Worm (Caenorhabditis elegans): Measurements from ENCODE around the gene F59E12.3.
A peak's percentile ranks its signal among the peaks of the same experiment; 100 is the strongest.

Gene F59E12.3

ce11 chrII:5599326-5600044 lies 38.7 kb upstream of the F59E12.3 start, which contains the start of gene C17G10.10 (continued):
- TF ChIP-seq hsf-1 (GFP tag; IDR thresholded peaks at IDR 0.05), result no peak
- peak; percentile 49 for TF ChIP-seq lin-54 (GFP tag; optimal IDR thresholded peaks at IDR 0.05)
- no peak for TF ChIP-seq rpc-1 (optimal IDR thresholded peaks at IDR 0.05)
- peak; percentile 15 for TF ChIP-seq rpc-1 (tag; optimal IDR thresholded peaks at IDR 0.05)
- peak; percentile 75 for TF ChIP-seq ceh-100 (GFP tag; IDR thresholded peaks at IDR 0.05)
- TF ChIP-seq zim-3 (tag; optimal IDR thresholded peaks at IDR 0.05), result peak; percentile 8
- TF ChIP-seq hmg-1.2 (GFP tag; IDR thresholded peaks at IDR 0.05), result peak; percentile 90
- TF ChIP-seq chd-7 (tag; optimal IDR thresholded peaks at IDR 0.05), result no peak
- TF ChIP-seq atf-7 (tag; optimal IDR thresholded peaks at IDR 0.05), result peak; percentile 40
- TF ChIP-seq Y53G8AR.9 (GFP tag; conservative IDR thresholded peaks at IDR 0.05), result peak; percentile 64; the same call in 1 of the 2 replicates
- TF ChIP-seq gei-17 (GFP tag; optimal IDR thresholded peaks at IDR 0.05), result no peak
- TF ChIP-seq let-607 (tag; optimal IDR thresholded peaks at IDR 0.05), result peak; percentile 19 to 37
- 0 out of 2 replicates have a peak, but pooled peaks have one; percentile 13 for TF ChIP-seq egl-44 (GFP tag; IDR thresholded peaks at IDR 0.05)
- no peak for TF ChIP-seq K12H6.12 (tag; optimal IDR thresholded peaks at IDR 0.05)
- TF ChIP-seq nfya-2 (GFP tag; IDR thresholded peaks at IDR 0.05), result no peak
- TF ChIP-seq egrh-3 (GFP tag; IDR thresholded peaks at IDR 0.05), result 0 out of 2 replicates have a peak, but pooled peaks have one; percentile 8
- TF ChIP-seq attf-6 (GFP tag; IDR thresholded peaks at IDR 0.05), result peak; percentile 89
- peak; percentile 77 for TF ChIP-seq F23B12.7 (tag; optimal IDR thresholded peaks at IDR 0.05; ENCODE audit: insufficient read depth)
- TF ChIP-seq rec-8 (tag; optimal IDR thresholded peaks at IDR 0.05), result no peak
- peak; percentile 76 for TF ChIP-seq ZK185.1 (tag; optimal IDR thresholded peaks at IDR 0.05; ENCODE audit: poor library complexity, severe bottlenecking)
- 0 out of 2 replicates have a peak, but pooled peaks have one; percentile 61 for TF ChIP-seq Y95B8A.8 (GFP tag; IDR thresholded peaks at IDR 0.05)
- TF ChIP-seq Y53F4B.3 (GFP tag; IDR thresholded peaks at IDR 0.05), result no peak
- TF ChIP-seq ztf-28 (GFP tag; IDR thresholded peaks at IDR 0.05), result no peak
- no peak for TF ChIP-seq dpff-1 (tag; optimal IDR thresholded peaks at IDR 0.05)
- peak; percentile 21 for TF ChIP-seq ztf-26 (tag; optimal IDR thresholded peaks at IDR 0.05)
- TF ChIP-seq pbrm-1 (GFP tag; IDR thresholded peaks at IDR 0.05), result peak; percentile 89
- TF ChIP-seq Y79H2A.3 (GFP tag; conservative IDR thresholded peaks at IDR 0.05), result no peak
- no peak for TF ChIP-seq bed-2 (GFP tag; IDR thresholded peaks at IDR 0.05)
- TF ChIP-seq attf-3 (GFP tag; conservative IDR thresholded peaks at IDR 0.05), result no peak
- peak; percentile 4 for TF ChIP-seq ceh-27 (GFP tag; optimal IDR thresholded peaks at IDR 0.05)
- TF ChIP-seq lin-40 (tag; optimal IDR thresholded peaks at IDR 0.05), result peak; percentile 75
- TF ChIP-seq repo-1 (tag; optimal IDR thresholded peaks at IDR 0.05), result peak; percentile 78
- TF ChIP-seq nfya-1 (tag; optimal IDR thresholded peaks at IDR 0.05; ENCODE audit: borderline replicate concordance, insufficient read depth), result no peak
- TF ChIP-seq ekl-4 (GFP tag; IDR thresholded peaks at IDR 0.05), result peak; percentile 73; the same call in 1 of the 2 replicates
- peak; percentile 98 for TF ChIP-seq snpc-1.1 (tag; optimal IDR thresholded peaks at IDR 0.05; ENCODE audit: insufficient read depth)
- TF ChIP-seq akir-1 (GFP tag; optimal IDR thresholded peaks at IDR 0.05), result no peak
- no peak for TF ChIP-seq nhr-179 (tag; optimal IDR thresholded peaks at IDR 0.05)
- TF ChIP-seq nfyb-1 (GFP tag; IDR thresholded peaks at IDR 0.05), result peak; percentile 89
- TF ChIP-seq aptf-2 (GFP tag; conservative IDR thresholded peaks at IDR 0.05), result no peak

Data from whole organism, young adult.